Fruit fly (Drosophila melanogaster): ENCODE data around the gene Ddr.

Ddr gene

DNA sequence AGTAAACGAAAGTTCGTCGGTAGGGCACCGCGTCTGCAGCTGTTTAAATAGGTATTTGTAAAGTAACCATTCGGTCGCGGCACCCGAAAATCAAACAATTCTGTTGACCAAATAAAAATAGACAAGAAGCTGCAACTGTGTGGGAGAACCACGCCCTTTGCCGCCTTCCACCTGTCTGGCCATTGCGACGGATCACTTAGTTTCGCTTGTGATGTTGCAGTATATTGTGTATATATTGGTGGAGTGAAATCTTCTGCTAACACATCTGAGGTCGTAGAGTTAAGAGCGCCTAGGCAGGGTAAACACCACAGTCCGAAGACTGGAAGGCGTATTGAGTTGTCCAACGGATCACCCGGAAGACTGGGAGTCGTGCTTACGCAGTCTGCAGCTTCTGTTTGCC is 30.5 kb downstream of the Ddr start (continued):
- TF ChIP-seq lola (GFP tag; optimal IDR thresholded peaks at IDR 0.05) (peak in 1 of 3 experiments; percentile 45), Sox100B (GFP tag; optimal IDR thresholded peaks at IDR 0.05) (peak; percentile 61), ken (GFP tag; IDR thresholded peaks at IDR 0.05) (no peak), Tbp (GFP tag; optimal IDR thresholded peaks at IDR 0.05) (no peak), CG33557 (GFP tag; optimal IDR thresholded peaks at IDR 0.05) (peak; percentile 78), CG7839 (tag; optimal IDR thresholded peaks at IDR 0.05) (peak; percentile 14), CG18262 (tag; optimal IDR thresholded peaks at IDR 0.05) (peak; percentile 46), stc (GFP tag; IDR thresholded peaks at IDR 0.05) (no peak), Aef1 (GFP tag; IDR thresholded peaks at IDR 0.05) (no peak), CG31224 (GFP tag; IDR thresholded peaks at IDR 0.05) (no peak), ara (GFP tag; IDR thresholded peaks at IDR 0.05) (0 out of 2 replicates have a peak, but pooled peaks have one; percentile 45), Nf-YA (GFP tag; IDR thresholded peaks at IDR 0.05) (no peak), CG7556 (GFP tag; optimal IDR thresholded peaks at IDR 0.05) (peak; percentile 29), CG3838 (GFP tag; optimal IDR thresholded peaks at IDR 0.05) (no peak), h (optimal IDR thresholded peaks at IDR 0.05) (no peak), kay (GFP tag; optimal IDR thresholded peaks at IDR 0.05) (no peak), Sry-δ (GFP tag; optimal IDR thresholded peaks at IDR 0.05) (no peak), Oaz (GFP tag; IDR thresholded peaks at IDR 0.05) (no peak), CG11093 (GFP tag; IDR thresholded peaks at IDR 0.05) (no peak), Drgx (GFP tag; IDR thresholded peaks at IDR 0.05) (no peak), yki (optimal IDR thresholded peaks at IDR 0.05) (no peak), Gsc (GFP tag; IDR thresholded peaks at IDR 0.05) (no peak), eyg (GFP tag; optimal IDR thresholded peaks at IDR 0.05) (no peak), br (optimal IDR thresholded peaks at IDR 0.05) (no peak), C15 (GFP tag; IDR thresholded peaks at IDR 0.05) (no peak), Awh (GFP tag; IDR thresholded peaks at IDR 0.05) (no peak), gce (GFP tag; IDR thresholded peaks at IDR 0.05) (0 out of 3 replicates have a peak, but pooled peaks have one; percentile 52), CG2199 (GFP tag; IDR thresholded peaks at IDR 0.05) (0 out of 3 replicates have a peak, but pooled peaks have one; percentile 23), CG6254 (GFP tag; optimal IDR thresholded peaks at IDR 0.05) (peak; percentile 49), fd3F (GFP tag; optimal IDR thresholded peaks at IDR 0.05) (peak; percentile 3), CG1832 (GFP tag; optimal IDR thresholded peaks at IDR 0.05) (no peak), HLH4C (GFP tag; IDR thresholded peaks at IDR 0.05; ENCODE audit: partially characterized antibody) (no peak), croc (GFP tag; conservative IDR thresholded peaks at IDR 0.05) (no peak), Sox102F (GFP tag; optimal IDR thresholded peaks at IDR 0.05) (peak; percentile 43), pzg (GFP tag; optimal IDR thresholded peaks at IDR 0.05) (no peak), dimm (GFP tag; IDR thresholded peaks at IDR 0.05) (no peak), CG11456 (GFP tag; IDR thresholded peaks at IDR 0.05) (no peak; the same call in 2 of the 3 replicates), ro (GFP tag; IDR thresholded peaks at IDR 0.05) (no peak), kni (GFP tag; optimal IDR thresholded peaks at IDR 0.05) (peak; percentile 86), CG43689 (GFP tag; IDR thresholded peaks at IDR 0.05) (no peak), CG12236 (GFP tag; optimal IDR thresholded peaks at IDR 0.05) (peak; percentile 30), ewg (GFP tag; optimal IDR thresholded peaks at IDR 0.05) (no peak), gfzf (GFP tag; optimal IDR thresholded peaks at IDR 0.05) (no peak), Deaf1 (tag; optimal IDR thresholded peaks at IDR 0.05) (no peak), H2.0 (GFP tag; IDR thresholded peaks at IDR 0.05) (no peak), CG9797 (GFP tag; optimal IDR thresholded peaks at IDR 0.05) (peak; percentile 15), unpg (GFP tag; optimal IDR thresholded peaks at IDR 0.05) (peak; percentile 49), Mes4 (GFP tag; optimal IDR thresholded peaks at IDR 0.05) (peak; percentile 14), sens-2 (GFP tag; IDR thresholded peaks at IDR 0.05) (no peak), bsh (GFP tag; optimal IDR thresholded peaks at IDR 0.05) (peak in 1 of 2 experiments; percentile 59), CG12155 (GFP tag; optimal IDR thresholded peaks at IDR 0.05) (no peak), Abd-B (GFP tag; optimal IDR thresholded peaks at IDR 0.05) (no peak), Hmx (GFP tag; optimal IDR thresholded peaks at IDR 0.05) (no peak)

All from whole organism, embryonic.